Worm (Caenorhabditis elegans) whole organism, late embryonic: Measurements from ENCODE around the gene zipt-3.

Source experiments
- ama-1 ChIP-seq: fragments of 150-350 bp; optimal IDR thresholded peaks from 2 replicates; lab custom pipeline; 2014
- ceh-18 ChIP-seq: sonication (generic microtip); optimal IDR thresholded peaks from 2 replicates; lab custom pipeline; 2016; ENCODE audit warnings: missing genetic modification characterization, missing compliant biosample characterization
- ceh-2 ChIP-seq: sonication (generic microtip); optimal IDR thresholded peaks from 2 replicates; lab custom pipeline; 2016; ENCODE audit warnings: missing genotype, missing genetic modification characterization, missing compliant biosample characterization
- hlh-8 ChIP-seq: sonication (generic microtip); optimal IDR thresholded peaks from 2 replicates; lab custom pipeline; 2016; ENCODE audit warnings: missing genotype, missing genetic modification characterization, missing compliant biosample characterization
- lim-6 ChIP-seq: sonication (generic microtip); optimal IDR thresholded peaks from 2 replicates; lab custom pipeline; 2016; ENCODE audit warnings: missing genetic modification characterization, missing compliant biosample characterization
- mec-3 ChIP-seq: sonication (generic microtip); optimal IDR thresholded peaks from 2 replicates; lab custom pipeline; 2016; ENCODE audit warnings: borderline replicate concordance, missing genetic modification characterization, missing compliant biosample characterization
- nhr-11 ChIP-seq: fragments of 150-350 bp; optimal IDR thresholded peaks from 2 replicates; lab custom pipeline; 2014; ENCODE audit warnings: missing biosample characterization, missing genetic modification characterization
- pqm-1 ChIP-seq: sonication (generic microtip); optimal IDR thresholded peaks from 2 replicates; lab custom pipeline; 2016; ENCODE audit warnings: missing genetic modification characterization, missing compliant biosample characterization
- sox-2 ChIP-seq: fragments of 200-800 bp; sonication (Bioruptor generic); IDR thresholded peaks from 2 replicates; pipeline ENCODE4 v1.3.6; 2022; ENCODE audit warnings: missing genetic modification reagents, missing genetic modification characterization, missing compliant biosample characterization
- ttx-3 ChIP-seq: sonication (generic microtip); optimal IDR thresholded peaks from 2 replicates; lab custom pipeline; 2016; ENCODE audit warnings: missing genetic modification reagents, missing genetic modification characterization, missing compliant biosample characterization
- unc-3 ChIP-seq, 2 experiments: fragments of 200-800 bp in 1 of 2; sonication (Bioruptor generic) in 1 of 2; sonication (generic microtip) in 1 of 2; conservative IDR thresholded peaks in 1 of 2; optimal IDR thresholded peaks in 1 of 2; 2 replicates each; pipeline versions ENCODE4 v1.3.6 to Lab custom; 2016 to 2022; ENCODE audit warnings: missing compliant biosample characterization in 2 of 2, missing genetic modification characterization in 2 of 2, missing genetic modification reagents in 1 of 2
- unc-86 ChIP-seq: sonication (generic microtip); optimal IDR thresholded peaks from 2 replicates; lab custom pipeline; 2016; ENCODE audit warnings: missing genetic modification characterization, missing compliant biosample characterization
- zip-5 ChIP-seq: sonication (generic microtip); optimal IDR thresholded peaks from 2 replicates; lab custom pipeline; 2016; ENCODE audit warnings: missing genetic modification characterization, missing compliant biosample characterization

- no peak for TF ChIP-seq unc-86 (tag; lab: Kevin White, UChicago)
- no peak for TF ChIP-seq unc-3 (GFP tag; conservative IDR thresholded peaks at IDR 0.05; lab: Robert Waterston, UW)
- TF ChIP-seq unc-3 (tag; optimal IDR thresholded peaks at IDR 0.05; lab: Kevin White, UChicago), result no peak
- no peak for TF ChIP-seq zip-5 (tag; lab: Kevin White, UChicago)
- TF ChIP-seq ceh-18 (tag; lab: Kevin White, UChicago), result no peak
- no peak for TF ChIP-seq ceh-2 (tag; lab: Kevin White, UChicago)
- TF ChIP-seq lim-6, result no peak
- no peak for TF ChIP-seq ttx-3 (tag; lab: Kevin White, UChicago)
- no peak for TF ChIP-seq sox-2 (GFP tag; lab: Robert Waterston, UW)
- no peak for TF ChIP-seq pqm-1 (tag; lab: Kevin White, UChicago)
- no peak for TF ChIP-seq nhr-11
- no peak for TF ChIP-seq hlh-8 (tag; lab: Kevin White, UChicago)
- TF ChIP-seq mec-3 (tag; lab: Kevin White, UChicago), result no peak
- TF ChIP-seq ama-1 (lab: Kevin White, UChicago), result no peak
Measured at ce11 chrII:5702611-5703192, 15.2 kb upstream of the zipt-3 start.
